Fruit fly (Drosophila melanogaster) ovary, adult (tissue): ENCODE data around the gene CG11037.

ENCODE experiments used
- CG17801 ChIP-seq: fragments of 200-800 bp; optimal IDR thresholded peaks from 2 replicates; lab custom pipeline; 2019; ENCODE audit warnings: missing biosample characterization, mild to moderate bottlenecking, missing genetic modification characterization, moderate library complexity; ENCODE audit not compliant: partially characterized antibody

The CG11037 gene

dm6 chr3L:20948404-20948803, 12.8 kb downstream of the CG11037 start:
- no peak for TF ChIP-seq CG17801

DNA sequence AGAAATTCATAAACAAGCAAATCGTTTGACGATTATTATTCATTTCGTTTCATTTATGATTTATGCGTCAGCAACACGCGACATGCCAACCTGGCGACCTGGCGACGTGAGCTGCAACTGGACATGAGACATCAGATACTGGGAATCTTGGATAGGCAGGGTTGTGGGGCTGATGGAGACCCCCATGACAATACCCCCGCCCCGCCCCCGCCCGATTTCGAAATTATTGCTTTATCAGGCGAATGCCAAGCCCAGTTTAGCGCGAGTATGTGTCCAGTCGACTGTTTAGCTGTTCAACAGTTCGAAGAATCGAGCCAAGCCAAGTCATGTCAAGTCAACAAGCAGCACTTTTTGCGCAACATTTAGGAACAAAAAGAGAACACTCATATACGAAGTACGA, 14.2 kb downstream of the CG11037 start:
- no peak for TF ChIP-seq CG17801

DNA sequence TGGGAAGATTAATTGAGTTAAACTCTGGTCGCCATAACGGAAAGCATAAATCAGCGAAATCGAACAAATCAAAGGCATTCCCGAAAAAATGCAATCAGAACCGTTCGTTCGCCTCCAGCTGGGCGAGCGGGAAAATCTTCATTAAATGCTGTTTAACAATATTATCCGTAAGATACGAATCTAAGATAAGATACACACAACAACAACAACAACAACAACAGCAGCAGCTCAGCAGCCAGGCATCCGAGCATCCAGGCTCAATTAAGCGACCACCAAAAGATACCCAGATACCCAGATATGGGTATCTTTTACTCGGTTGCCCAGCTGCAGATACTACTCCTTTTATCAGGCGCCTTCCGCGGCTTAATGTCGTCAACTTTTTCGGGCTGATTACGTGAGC, 15.1 kb downstream of the CG11037 start:
- TF ChIP-seq CG17801: no peak

DNA sequence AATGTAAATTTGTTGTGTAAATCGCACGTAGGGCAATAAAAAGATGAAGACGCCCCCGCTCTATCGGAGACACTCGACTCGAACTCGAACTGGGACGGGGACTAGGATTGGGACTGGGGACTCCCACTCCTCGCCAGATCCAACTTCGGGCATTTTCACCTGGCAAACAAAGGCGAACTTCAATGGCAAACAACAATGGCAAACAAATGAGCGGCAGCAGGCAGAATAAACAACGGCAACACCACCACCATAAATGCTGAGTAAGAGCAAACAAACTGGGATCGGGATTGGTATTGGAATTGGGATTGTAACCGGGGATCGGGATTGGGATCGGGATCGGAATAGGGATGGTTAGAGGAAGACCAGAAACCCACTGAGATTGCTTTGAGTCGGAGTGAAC, 17.0 kb downstream of the CG11037 start:
- TF ChIP-seq CG17801: no peak

DNA sequence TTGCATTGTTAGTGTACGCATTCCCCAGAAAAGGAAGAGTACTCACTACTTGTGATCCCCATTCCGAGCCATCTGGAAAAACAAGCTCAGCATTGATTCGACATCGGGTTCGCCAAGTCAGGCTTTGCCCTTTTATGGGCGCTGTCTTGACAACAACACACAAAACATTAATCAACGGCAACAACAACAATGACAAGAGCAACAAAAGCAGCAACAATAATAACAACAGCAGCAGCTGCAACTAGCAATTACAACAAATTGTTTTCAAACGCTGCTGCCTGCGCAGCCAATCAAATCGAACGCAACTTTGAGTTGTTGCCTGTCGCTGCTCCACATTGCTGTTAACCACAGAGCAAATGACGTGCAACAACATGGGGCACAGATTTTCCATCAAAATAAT, 19.1 kb downstream of the CG11037 start:
- TF ChIP-seq CG17801: no peak

dm6 chr3L:20933706-20934105, 27.5 kb downstream of the CG11037 start:
- no peak for TF ChIP-seq CG17801

dm6 chr3L:20932556-20932955, 28.6 kb downstream of the CG11037 start:
- no peak for TF ChIP-seq CG17801

DNA sequence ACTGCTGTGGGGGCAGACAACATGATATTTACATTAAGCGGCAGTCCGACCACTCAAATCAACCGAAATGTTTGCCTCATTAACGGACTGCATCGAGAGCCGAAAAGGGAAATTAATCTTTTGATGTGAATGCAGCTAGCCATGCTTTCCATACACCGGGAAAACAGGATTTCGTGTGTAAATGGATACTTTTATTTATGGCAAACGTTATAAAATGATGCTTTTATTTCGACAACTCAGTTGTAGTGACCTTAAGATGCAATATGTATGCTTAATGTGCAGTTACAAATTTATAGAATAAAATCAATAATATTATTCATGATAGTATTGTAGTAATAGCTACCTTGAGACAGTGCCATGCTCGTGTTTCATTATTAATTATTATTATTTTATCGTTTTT, 29.7 kb downstream of the CG11037 start:
- TF ChIP-seq CG17801: no peak

DNA sequence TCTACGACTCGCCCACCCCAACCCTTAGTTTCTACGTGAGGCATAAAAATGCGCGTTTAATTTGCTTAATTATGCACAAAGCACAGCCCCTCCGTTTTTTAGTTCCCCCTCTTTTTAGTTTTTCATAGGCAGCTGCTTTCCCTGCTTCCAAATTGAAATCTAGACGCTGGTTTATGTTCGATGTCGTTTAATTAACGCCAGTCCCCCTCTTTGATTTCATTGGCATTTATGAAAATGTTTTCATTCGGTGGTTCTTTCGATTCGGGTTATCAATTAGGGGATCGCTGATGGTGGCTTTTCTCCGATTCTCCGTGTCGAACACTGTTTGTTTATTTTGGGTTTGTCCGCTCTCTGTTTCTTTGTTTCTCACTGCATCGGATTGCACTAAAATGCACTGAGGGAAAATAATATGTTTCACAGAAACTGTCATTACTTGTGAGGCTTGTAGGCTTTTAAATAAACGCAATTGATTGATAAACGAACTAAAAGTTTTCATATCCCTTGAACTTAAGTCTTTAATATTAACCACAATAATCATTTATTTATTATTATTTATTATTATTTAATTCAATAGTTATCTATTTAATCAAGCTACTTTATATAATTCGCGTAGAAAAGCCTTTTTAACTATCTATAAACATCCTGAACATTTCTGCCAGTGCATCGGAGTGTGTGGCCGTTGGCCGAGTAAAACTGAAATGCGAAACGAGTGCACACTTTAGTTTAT, 31.0 kb downstream of the CG11037 start:
- peak; percentile 92 for TF ChIP-seq CG17801

dm6 chr3L:20929418-20929817, 31.8 kb downstream of the CG11037 start:
- TF ChIP-seq CG17801: no peak

DNA sequence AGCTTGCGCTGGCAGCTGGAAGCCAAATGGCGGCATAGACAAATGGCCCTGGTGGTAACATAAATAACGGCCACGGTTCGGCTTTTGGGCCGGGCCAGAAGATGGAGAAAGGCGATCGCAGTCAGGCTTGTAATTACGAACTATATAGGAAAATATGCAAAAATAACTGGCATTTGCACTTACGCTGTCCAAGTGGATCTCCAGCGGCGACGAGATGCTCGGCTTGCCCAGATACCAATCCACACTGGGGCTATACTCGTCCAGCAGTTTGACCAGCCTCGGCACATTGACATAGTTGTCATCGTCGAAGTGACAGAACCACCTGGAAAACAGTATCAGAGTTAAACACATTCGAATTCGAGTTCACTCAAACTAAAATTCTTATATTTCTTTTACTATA, 33.7 kb downstream of the CG11037 start, which contains the start of gene CG10589:
TSS of gene CG10589 (plus strand) at position 301 of the 400 bp plus-strand sequence.
- no peak for TF ChIP-seq CG17801

dm6 chr3L:20923030-20923591, 38.1 kb downstream of the CG11037 start:
- peak; percentile 92 for TF ChIP-seq CG17801

DNA sequence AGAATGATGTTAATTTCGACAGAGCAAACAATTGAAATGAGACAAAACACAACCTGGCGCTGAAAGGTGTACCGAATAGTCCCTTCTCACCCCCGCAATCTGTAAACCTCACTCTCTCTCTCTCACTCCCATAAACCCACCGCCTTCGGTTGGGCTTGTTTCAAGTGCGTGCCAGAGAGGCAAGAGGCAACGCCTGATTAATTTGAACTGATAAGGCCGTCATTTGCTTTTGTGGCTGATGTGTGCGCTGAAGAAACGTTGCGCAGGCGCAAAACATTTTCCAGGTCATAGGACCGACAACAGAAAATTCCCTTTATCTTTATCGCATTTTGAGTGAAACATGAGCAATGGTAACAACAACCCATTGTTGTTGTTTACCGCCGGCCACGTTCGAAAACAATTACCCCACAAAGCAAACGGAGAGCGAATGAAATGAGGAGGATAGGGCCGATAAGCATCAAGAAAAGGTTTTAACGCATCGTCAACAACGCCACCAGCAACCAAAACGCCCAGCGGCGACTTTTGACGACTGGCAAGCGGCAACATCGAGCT, 38.8 kb downstream of the CG11037 start:
- TF ChIP-seq CG17801: no peak

DNA sequence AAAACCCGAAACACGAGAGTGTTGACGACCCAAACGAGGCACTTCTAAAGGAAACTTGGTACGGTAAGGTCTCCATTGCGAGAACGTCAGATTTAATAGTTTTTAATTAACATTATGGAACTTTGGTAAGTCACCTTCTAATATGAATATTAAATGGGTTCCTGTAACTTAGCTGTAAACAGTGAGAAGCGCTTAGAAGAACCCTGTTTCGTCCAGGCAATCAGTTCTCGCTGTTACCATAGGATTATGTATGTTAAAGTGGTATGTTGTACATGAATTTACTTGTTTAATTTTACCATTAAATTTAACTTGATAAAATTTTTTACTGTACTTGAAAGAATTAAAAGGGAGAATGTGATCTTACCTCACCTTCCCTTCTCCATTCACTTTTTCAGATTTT, 39.3 kb downstream of the CG11037 start:
- no peak for TF ChIP-seq CG17801

- no peak for TF ChIP-seq CG17801
These were observed 40.7 kb downstream of the CG11037 start for dm6 chr3L:20920495-20920894.

DNA sequence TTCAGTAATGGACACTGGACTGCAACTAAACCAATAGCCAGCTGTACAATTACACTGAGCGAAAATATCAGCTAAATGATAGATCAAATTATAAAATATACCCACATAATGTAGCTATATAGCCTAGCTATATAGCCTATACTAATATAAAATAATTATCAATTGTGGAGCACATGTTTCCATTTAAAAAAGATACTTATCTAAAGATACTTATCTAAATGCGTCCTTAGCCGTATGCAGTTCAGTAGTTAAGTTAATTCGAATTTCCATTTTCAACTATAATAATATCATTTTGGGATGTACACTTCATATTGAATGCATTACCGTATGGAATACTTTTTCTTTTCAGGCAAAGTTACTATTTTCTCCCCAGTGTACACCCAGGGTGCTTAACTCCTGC, 42.2 kb downstream of the CG11037 start:
- no peak for TF ChIP-seq CG17801

- no peak for TF ChIP-seq CG17801
These were observed 44.0 kb downstream of the CG11037 start for dm6 chr3L:20917025-20917691.

dm6 chr3L:20915111-20915510, 46.1 kb downstream of the CG11037 start:
- no peak for TF ChIP-seq CG17801
